Fruit fly (Drosophila melanogaster) whole organism, embryonic: ENCODE measurements around the gene CG14664.

Source experiments
- Ada2b ChIP-seq: fragments of 200-800 bp; sonication (Bioruptor generic); IDR thresholded peaks from 2 replicates; pipeline ENCODE4 v1.3.6; 2022; ENCODE audit warnings: missing biosample characterization, missing genetic modification characterization
- Awh ChIP-seq: fragments of 200-800 bp; sonication (Bioruptor generic); IDR thresholded peaks from 2 replicates; pipeline ENCODE4, ENCODE4 v1.3.6; 2022; ENCODE audit warnings: missing biosample characterization, missing genetic modification characterization
- BEAF-32 ChIP-seq: fragments of 200-800 bp; sonication (Bioruptor generic); optimal IDR thresholded peaks from 3 replicates; lab custom pipeline; 2017; ENCODE audit warnings: missing biosample characterization, missing genetic modification characterization, mild to moderate bottlenecking, moderate library complexity, missing genetic modification reagents
- Bgb ChIP-seq: fragments of 200-800 bp; sonication (Bioruptor generic); IDR thresholded peaks from 2 replicates; pipeline ENCODE4 v1.3.6; 2022; ENCODE audit warnings: missing biosample characterization, missing genetic modification characterization; ENCODE audit not compliant: partially characterized antibody
- CG12104 ChIP-seq: fragments of 200-800 bp; sonication (Bioruptor generic); optimal IDR thresholded peaks from 3 replicates; lab custom pipeline; 2016; ENCODE audit warnings: missing biosample characterization, missing genetic modification characterization
- CG13123 ChIP-seq: fragments of 200-800 bp; sonication (Bioruptor generic); optimal IDR thresholded peaks from 2 replicates; lab custom pipeline; 2016; ENCODE audit warnings: missing biosample characterization, missing genetic modification characterization
- CG14050 ChIP-seq: fragments of 200-800 bp; sonication (Bioruptor generic); IDR thresholded peaks from 3 replicates; pipeline ENCODE4 v1.3.6; 2022; ENCODE audit warnings: missing biosample characterization, missing genetic modification characterization
- CG14441 ChIP-seq: fragments of 200-800 bp; sonication (Bioruptor generic); IDR thresholded peaks from 2 replicates; pipeline ENCODE4 v1.3.6; 2022; ENCODE audit warnings: missing biosample characterization, missing genetic modification characterization
- CG16815 ChIP-seq: fragments of 200-800 bp; sonication (Bioruptor generic); optimal IDR thresholded peaks from 3 replicates; lab custom pipeline; 2017; ENCODE audit warnings: missing biosample characterization, mild to moderate bottlenecking, missing genetic modification characterization
- CG17568 ChIP-seq: fragments of 200-800 bp; sonication (Bioruptor generic); optimal IDR thresholded peaks from 2 replicates; lab custom pipeline; 2018; ENCODE audit warnings: missing biosample characterization, mild to moderate bottlenecking, missing genetic modification characterization, moderate library complexity
- CG2120 ChIP-seq: fragments of 200-800 bp; sonication (Bioruptor generic); optimal IDR thresholded peaks from 3 replicates; lab custom pipeline; 2016; ENCODE audit warnings: missing biosample characterization, missing genetic modification characterization
- CG31441 ChIP-seq: fragments of 200-800 bp; sonication (Bioruptor generic); IDR thresholded peaks from 2 replicates; pipeline ENCODE4 v1.3.6; 2022; ENCODE audit warnings: missing biosample characterization, missing genetic modification characterization
- CG4328 ChIP-seq: fragments of 200-800 bp; sonication (Bioruptor generic); optimal IDR thresholded peaks from 3 replicates; lab custom pipeline; 2017; ENCODE audit warnings: missing biosample characterization, missing genetic modification reagents, missing genetic modification characterization
- CG4424 ChIP-seq: fragments of 200-800 bp; sonication (Bioruptor generic); optimal IDR thresholded peaks from 3 replicates; lab custom pipeline; 2016; ENCODE audit warnings: missing biosample characterization, missing genetic modification characterization
- CG5245 ChIP-seq: fragments of 200-800 bp; sonication (Bioruptor generic); optimal IDR thresholded peaks from 3 replicates; lab custom pipeline; 2016; ENCODE audit warnings: missing biosample characterization, missing genetic modification characterization
- CG5953 ChIP-seq: fragments of 200-800 bp; sonication (Bioruptor generic); IDR thresholded peaks from 2 replicates; pipeline ENCODE4 v1.3.6; 2022; ENCODE audit warnings: missing biosample characterization, missing genetic modification characterization
- CG8359 ChIP-seq: fragments of 200-800 bp; sonication (Bioruptor generic); optimal IDR thresholded peaks from 2 replicates; lab custom pipeline; 2017; ENCODE audit warnings: missing biosample characterization, mild to moderate bottlenecking, missing genetic modification characterization, borderline replicate concordance
- CG8924 ChIP-seq: fragments of 200-800 bp; optimal IDR thresholded peaks from 3 replicates; lab custom pipeline; 2019; ENCODE audit warnings: missing biosample characterization, mild to moderate bottlenecking, missing genetic modification characterization, moderate library complexity
- CTCF ChIP-seq: fragments of 200-800 bp; sonication (Bioruptor generic); optimal IDR thresholded peaks from 2 replicates; lab custom pipeline; 2017; ENCODE audit warnings: missing biosample characterization, mild to moderate bottlenecking, missing genetic modification characterization, moderate library complexity
- D19A ChIP-seq: fragments of 200-800 bp; optimal IDR thresholded peaks from 3 replicates; lab custom pipeline; 2019; ENCODE audit warnings: missing biosample characterization, mild to moderate bottlenecking, missing genetic modification characterization, moderate library complexity
- Dad ChIP-seq: fragments of 200-800 bp; sonication (Bioruptor generic); optimal IDR thresholded peaks from 3 replicates; lab custom pipeline; 2016; ENCODE audit warnings: missing biosample characterization, missing genetic modification characterization
- Fer1 ChIP-seq: fragments of 200-800 bp; sonication (Bioruptor generic); optimal IDR thresholded peaks from 2 replicates; lab custom pipeline; 2017; ENCODE audit warnings: missing biosample characterization, mild to moderate bottlenecking, missing genetic modification characterization
- Fer3 ChIP-seq: fragments of 200-800 bp; sonication (Bioruptor generic); optimal IDR thresholded peaks from 2 replicates; lab custom pipeline; 2018; ENCODE audit warnings: missing biosample characterization, mild to moderate bottlenecking, missing genetic modification characterization, moderate library complexity
- GATAe ChIP-seq: fragments of 200-800 bp; sonication (Bioruptor generic); conservative IDR thresholded peaks from 2 replicates; pipeline ENCODE4 v1.3.6; 2022; ENCODE audit warnings: missing biosample characterization, missing genetic modification characterization
- Hand ChIP-seq: fragments of 200-800 bp; sonication (Bioruptor generic); optimal IDR thresholded peaks from 2 replicates; lab custom pipeline; 2017; ENCODE audit warnings: mild to moderate bottlenecking, missing biosample characterization, missing genetic modification reagents, missing genetic modification characterization
- Trl ChIP-seq, 3 experiments: fragments of >200 bp in 2 of 3; fragments of 200-800 bp in 1 of 3; sonication (Bioruptor generic) in 1 of 3; optimal IDR thresholded peaks; 2 replicates in 1 of 3; 3 replicates in 2 of 3; lab custom pipeline; 2016 to 2017; ENCODE audit warnings: missing biosample characterization in 1 of 3, missing genetic modification characterization in 1 of 3
- Xbp1 ChIP-seq: fragments of 200-800 bp; sonication (Bioruptor generic); optimal IDR thresholded peaks from 3 replicates; lab custom pipeline; 2016; ENCODE audit warnings: missing biosample characterization, mild to moderate bottlenecking, missing genetic modification characterization
- al ChIP-seq: fragments of 200-800 bp; sonication (Bioruptor generic); IDR thresholded peaks from 2 replicates; pipeline ENCODE4 v1.3.6; 2022; ENCODE audit warnings: missing biosample characterization, missing genetic modification characterization
- aop ChIP-seq: fragments of 200-800 bp; sonication (Bioruptor generic); IDR thresholded peaks from 2 replicates; pipeline ENCODE4 v1.3.6; 2022; ENCODE audit warnings: missing biosample characterization, missing genetic modification characterization
- cato ChIP-seq: fragments of 200-800 bp; sonication (Bioruptor generic); optimal IDR thresholded peaks from 2 replicates; lab custom pipeline; 2016; ENCODE audit warnings: missing biosample characterization, missing genetic modification characterization, borderline replicate concordance
- caup ChIP-seq: fragments of 200-800 bp; sonication (Bioruptor generic); optimal IDR thresholded peaks from 3 replicates; lab custom pipeline; 2017; ENCODE audit warnings: missing biosample characterization, mild to moderate bottlenecking, missing genetic modification characterization, moderate library complexity; ENCODE audit not compliant: severe bottlenecking
- crc ChIP-seq: fragments of 200-800 bp; sonication (Bioruptor generic); optimal IDR thresholded peaks from 2 replicates; lab custom pipeline; 2016; ENCODE audit warnings: missing biosample characterization, missing genetic modification characterization
- crol ChIP-seq: fragments of 200-800 bp; sonication (Bioruptor generic); IDR thresholded peaks from 2 replicates; pipeline ENCODE4 v1.3.6; 2022; ENCODE audit warnings: missing biosample characterization, missing genetic modification characterization
- dati ChIP-seq: fragments of 200-800 bp; sonication (Bioruptor generic); IDR thresholded peaks from 2 replicates; pipeline ENCODE4 v1.3.6; 2022; ENCODE audit warnings: missing biosample characterization, missing genetic modification characterization
- dpn ChIP-seq, 2 experiments: fragments of 200-800 bp; sonication (Bioruptor generic); optimal IDR thresholded peaks; 3 replicates each; lab custom pipeline; 2016; ENCODE audit warnings: missing biosample characterization in 2 of 2, missing genetic modification characterization in 2 of 2
- en ChIP-seq: fragments of 200-800 bp; sonication (Bioruptor generic); optimal IDR thresholded peaks from 2 replicates; lab custom pipeline; 2016; ENCODE audit warnings: missing biosample characterization, missing genetic modification characterization
- ewg ChIP-seq: fragments of 200-800 bp; sonication (Bioruptor generic); optimal IDR thresholded peaks from 3 replicates; lab custom pipeline; 2017; ENCODE audit warnings: mild to moderate bottlenecking, missing biosample characterization, missing genetic modification reagents, missing genetic modification characterization
- exex ChIP-seq: fragments of 200-800 bp; sonication (Bioruptor generic); optimal IDR thresholded peaks from 4 replicates; lab custom pipeline; 2018; ENCODE audit warnings: missing biosample characterization, mild to moderate bottlenecking, missing genetic modification characterization, moderate library complexity
- jumu ChIP-seq: fragments of 200-800 bp; sonication (Bioruptor generic); optimal IDR thresholded peaks from 3 replicates; lab custom pipeline; 2016; ENCODE audit warnings: missing biosample characterization, missing genetic modification characterization
- kah ChIP-seq: fragments of 200-800 bp; sonication (Bioruptor generic); optimal IDR thresholded peaks from 2 replicates; lab custom pipeline; 2018; ENCODE audit warnings: missing biosample characterization, mild to moderate bottlenecking, missing genetic modification characterization
- klu ChIP-seq: fragments of 200-800 bp; sonication (Bioruptor generic); IDR thresholded peaks from 2 replicates; pipeline ENCODE4 v1.3.6; 2022; ENCODE audit warnings: missing biosample characterization, missing genetic modification characterization
- nerfin-2 ChIP-seq: fragments of 200-800 bp; sonication (Bioruptor generic); IDR thresholded peaks from 2 replicates; pipeline ENCODE4 v1.3.6; 2022; ENCODE audit warnings: missing biosample characterization, missing genetic modification characterization; ENCODE audit not compliant: partially characterized antibody
- pho ChIP-seq: fragments of 200-800 bp; sonication (Bioruptor generic); optimal IDR thresholded peaks from 2 replicates; lab custom pipeline; 2016; ENCODE audit warnings: missing biosample characterization, missing genetic modification characterization
- salm ChIP-seq: fragments of 200-800 bp; sonication (Bioruptor generic); optimal IDR thresholded peaks from 2 replicates; lab custom pipeline; 2018; ENCODE audit warnings: missing biosample characterization, mild to moderate bottlenecking, missing genetic modification characterization
- sna ChIP-seq: fragments of 200-800 bp; sonication (Bioruptor generic); IDR thresholded peaks from 2 replicates; pipeline ENCODE4 v1.3.6; 2022; ENCODE audit warnings: missing biosample characterization, missing genetic modification characterization; ENCODE audit not compliant: partially characterized antibody
- ttk ChIP-seq: fragments of 200-800 bp; sonication (Bioruptor generic); IDR thresholded peaks from 2 replicates; pipeline ENCODE4 v2.1.2; 2022; ENCODE audit warnings: missing biosample characterization, missing genetic modification characterization
- wdn ChIP-seq: fragments of 200-800 bp; sonication (Bioruptor generic); IDR thresholded peaks from 2 replicates; pipeline ENCODE4 v1.3.6; 2022; ENCODE audit warnings: missing biosample characterization, missing genetic modification characterization

CG14664 gene

dm6 chr3R:5263311-5264250, 39.6 kb downstream of the CG14664 start (continued):
- TF ChIP-seq CG14441 (GFP tag; lab: Robert Waterston, UW) (peak; percentile 71), exex (tag; lab: Kevin White, UChicago) (peak; percentile 24), wdn (GFP tag; lab: Robert Waterston, UW) (peak; percentile 24; the same call in 1 of the 2 replicates), kah (GFP tag; lab: Kevin White, UChicago) (peak; percentile 74), CG13123 (GFP tag; lab: Kevin White, UChicago) (peak; percentile 55), al (peak; percentile 79), D19A (tag; lab: Kevin White, UChicago) (peak; percentile 86), dpn (GFP tag; optimal IDR thresholded peaks at IDR 0.05; lab: Kevin White, UChicago) (peak; percentile 11 to 82), CG14050 (GFP tag; lab: Robert Waterston, UW) (peak; percentile 49; the same call in 1 of the 3 replicates), CG4328 (GFP tag; lab: Kevin White, UChicago) (peak; percentile 88), caup (GFP tag; lab: Kevin White, UChicago) (peak; percentile 87), Ada2b (GFP tag; lab: Robert Waterston, UW) (peak; percentile 72), Trl (optimal IDR thresholded peaks at IDR 0.05; lab: Kevin White, UChicago) (no peak), Trl (GFP tag; optimal IDR thresholded peaks at IDR 0.05; lab: Kevin White, UChicago) (no peak), pho (GFP tag; lab: Kevin White, UChicago) (no peak), cato (GFP tag; lab: Kevin White, UChicago) (no peak), BEAF-32 (GFP tag; lab: Kevin White, UChicago) (no peak), CG5953 (GFP tag; lab: Robert Waterston, UW) (no peak; the same call in 1 of the 2 replicates), CG8924 (tag; lab: Kevin White, UChicago) (peak; percentile 94), Dad (no peak), CG4424 (GFP tag; lab: Kevin White, UChicago) (peak; percentile 87), klu (GFP tag; lab: Robert Waterston, UW) (peak; percentile 73; the same call in 1 of the 2 replicates), ewg (GFP tag; lab: Kevin White, UChicago) (peak; percentile 73), Fer3 (tag; lab: Kevin White, UChicago) (peak; percentile 73), jumu (GFP tag; lab: Kevin White, UChicago) (no peak), CG5245 (peak; percentile 52), crc (GFP tag; lab: Kevin White, UChicago) (no peak), en (GFP tag; lab: Kevin White, UChicago) (no peak), Bgb (no peak), sna (GFP tag; lab: Robert Waterston, UW) (peak; percentile 50; the same call in 1 of the 2 replicates), CG2120 (GFP tag; lab: Kevin White, UChicago) (peak; percentile 34), ttk (peak; percentile 70), CG17568 (GFP tag; lab: Kevin White, UChicago) (peak; percentile 83), Awh (GFP tag; lab: Robert Waterston, UW) (peak; percentile 18; the same call in 1 of the 2 replicates), CG31441 (GFP tag; lab: Robert Waterston, UW) (peak; percentile 96), Hand (GFP tag; lab: Kevin White, UChicago) (peak; percentile 73), CG16815 (GFP tag; lab: Kevin White, UChicago) (peak; percentile 50), Fer1 (GFP tag; lab: Kevin White, UChicago) (peak; percentile 85), CG8359 (GFP tag; lab: Kevin White, UChicago) (peak; percentile 78), GATAe (GFP tag; lab: Robert Waterston, UW) (no peak; the same call in 1 of the 2 replicates), dati (GFP tag; lab: Robert Waterston, UW) (peak; percentile 27; the same call in 1 of the 2 replicates), CTCF (GFP tag; lab: Kevin White, UChicago) (peak; percentile 45), crol (peak; percentile 91), nerfin-2 (GFP tag; lab: Robert Waterston, UW) (no peak), CG12104 (GFP tag; lab: Kevin White, UChicago) (peak; percentile 80), salm (tag; lab: Kevin White, UChicago) (peak; percentile 78), aop (GFP tag; lab: Robert Waterston, UW) (no peak), Xbp1 (GFP tag; lab: Kevin White, UChicago) (peak; percentile 82)
